Fruit fly (Drosophila melanogaster): ENCODE data around the gene hiw.
A peak's percentile ranks its signal among the peaks of the same experiment; 100 is the strongest.

Gene hiw

dm6 chrX:15025737-15026136 lies 37.5 kb downstream of the hiw start (continued):
- TF ChIP-seq kah (GFP tag; optimal IDR thresholded peaks at IDR 0.05) (peak; percentile 29), C15 (GFP tag; IDR thresholded peaks at IDR 0.05) (no peak), vvl (GFP tag; IDR thresholded peaks at IDR 0.05) (peak; percentile 88), fru (optimal IDR thresholded peaks at IDR 0.05) (no peak), ci (GFP tag; IDR thresholded peaks at IDR 0.05) (0 out of 3 replicates have a peak, but pooled peaks have one; percentile 11)

dm6 chrX:15024728-15025127 lies 38.5 kb downstream of the hiw start:
- no peak for TF ChIP-seq Lim3 (GFP tag; IDR thresholded peaks at IDR 0.05)
- peak; percentile 84 for TF ChIP-seq nom (GFP tag; optimal IDR thresholded peaks at IDR 0.05)
- TF ChIP-seq Mes4 (GFP tag; optimal IDR thresholded peaks at IDR 0.05), result no peak
- no peak for TF ChIP-seq CG10267 (tag; optimal IDR thresholded peaks at IDR 0.05)
- no peak for TF ChIP-seq CG7987 (GFP tag; optimal IDR thresholded peaks at IDR 0.05)
- TF ChIP-seq Med (GFP tag), result peak; percentile 52
- no peak for TF ChIP-seq CG1024 (GFP tag; IDR thresholded peaks at IDR 0.05)
- TF ChIP-seq CG12744 (GFP tag; optimal IDR thresholded peaks at IDR 0.05), result no peak
- TF ChIP-seq Myb (GFP tag; optimal IDR thresholded peaks at IDR 0.05), result no peak

- TF ChIP-seq CG1233 (GFP tag; optimal IDR thresholded peaks at IDR 0.05) (peak; percentile 64), Trl (optimal IDR thresholded peaks at IDR 0.05) (peak; percentile 81 to 86), Trl (GFP tag; optimal IDR thresholded peaks at IDR 0.05) (no peak), cato (GFP tag; optimal IDR thresholded peaks at IDR 0.05; ENCODE audit: borderline replicate concordance) (peak; percentile 18), Abd-B (GFP tag; optimal IDR thresholded peaks at IDR 0.05) (peak; percentile 66), CG11723 (GFP tag; optimal IDR thresholded peaks at IDR 0.05) (peak; percentile 5), Neu2 (GFP tag; optimal IDR thresholded peaks at IDR 0.05; ENCODE audit: borderline replicate concordance) (no peak), vvl (GFP tag; IDR thresholded peaks at IDR 0.05) (peak; percentile 56), zf30C (GFP tag; optimal IDR thresholded peaks at IDR 0.05) (peak; percentile 92), gcm (GFP tag; optimal IDR thresholded peaks at IDR 0.05) (peak; percentile 55), zen2 (GFP tag; IDR thresholded peaks at IDR 0.05; ENCODE audit: partially characterized antibody) (no peak), Oaz (GFP tag; IDR thresholded peaks at IDR 0.05) (no peak), lab (GFP tag; optimal IDR thresholded peaks at IDR 0.05) (peak; percentile 35), lola (GFP tag; optimal IDR thresholded peaks at IDR 0.05) (peak in 1 of 3 experiments; percentile 91), sd (tag; optimal IDR thresholded peaks at IDR 0.05) (peak; percentile 22), corto (GFP tag; optimal IDR thresholded peaks at IDR 0.05) (peak; percentile 35), CG9932 (GFP tag; IDR thresholded peaks at IDR 0.05) (peak; percentile 69), eve (GFP tag; optimal IDR thresholded peaks at IDR 0.05) (no peak), CG10979 (tag; optimal IDR thresholded peaks at IDR 0.05) (peak; percentile 85), ase (GFP tag; IDR thresholded peaks at IDR 0.05) (0 out of 3 replicates have a peak, but pooled peaks have one; percentile 4), CG11456 (GFP tag; IDR thresholded peaks at IDR 0.05) (peak; percentile 41; the same call in 2 of the 3 replicates), NfI (GFP tag; optimal IDR thresholded peaks at IDR 0.05) (peak; percentile 1), kah (GFP tag; optimal IDR thresholded peaks at IDR 0.05) (peak; percentile 42), pfk (GFP tag; optimal IDR thresholded peaks at IDR 0.05) (peak; percentile 87), HmgD (GFP tag; optimal IDR thresholded peaks at IDR 0.05) (no peak), CG17568 (GFP tag; optimal IDR thresholded peaks at IDR 0.05) (no peak), CG10267 (tag; optimal IDR thresholded peaks at IDR 0.05) (peak; percentile 83), Mrtf (GFP tag; IDR thresholded peaks at IDR 0.05) (0 out of 3 replicates have a peak, but pooled peaks have one; percentile 26), Nf-YC (tag; optimal IDR thresholded peaks at IDR 0.05) (peak; percentile 83), Ets65A (GFP tag) (no peak), CG10431 (GFP tag; optimal IDR thresholded peaks at IDR 0.05) (peak; percentile 37), CG12299 (tag; optimal IDR thresholded peaks at IDR 0.05) (peak; percentile 58), E2f2 (GFP tag; IDR thresholded peaks at IDR 0.05) (peak; percentile 43; the same call in 1 of the 2 replicates), bigmax (GFP tag; optimal IDR thresholded peaks at IDR 0.05) (no peak), CG9817 (tag; optimal IDR thresholded peaks at IDR 0.05) (peak; percentile 20)
Measured at dm6 chrX:15023826-15024545, 39.2 kb downstream of the hiw start, which contains the start of gene be. be (plus strand) TSS chrX:15024436.
